Fruit fly (Drosophila melanogaster): ENCODE data around the gene Ir85a.

The Ir85a gene

DNA sequence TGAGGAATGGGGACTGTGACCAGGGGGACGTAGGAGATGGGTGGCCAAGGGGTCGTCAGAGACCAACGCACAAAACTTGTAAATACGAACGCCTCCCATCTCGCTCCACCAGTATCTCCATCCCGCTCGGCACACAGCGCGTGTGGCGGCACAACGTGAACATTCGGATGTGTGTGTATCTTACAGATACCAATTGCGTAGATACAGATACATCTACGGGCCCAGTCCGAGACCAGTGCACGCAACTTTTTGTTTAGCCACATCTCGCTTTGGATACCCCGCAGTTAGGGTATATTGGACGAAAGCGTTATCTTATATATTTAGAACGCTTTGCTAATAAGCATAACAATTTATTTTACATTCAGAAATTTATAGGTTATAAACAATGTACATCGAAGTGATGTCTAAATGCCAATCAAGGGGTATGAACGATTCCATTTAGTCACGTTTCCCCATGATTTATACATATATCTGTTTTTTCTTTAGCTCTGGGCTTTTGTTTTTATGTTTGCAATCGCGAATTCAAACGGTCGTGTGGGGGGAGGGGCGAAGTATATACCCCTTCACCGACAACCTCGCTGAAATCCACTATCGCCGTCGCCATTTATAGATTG is 16.9 kb downstream of the Ir85a start (continued):
- TF ChIP-seq Hr51 (GFP tag; optimal IDR thresholded peaks at IDR 0.05) (peak; percentile 99), CG7556 (GFP tag; optimal IDR thresholded peaks at IDR 0.05) (peak; percentile 98), CG12071 (GFP tag; optimal IDR thresholded peaks at IDR 0.05) (peak; percentile 99), al (GFP tag; IDR thresholded peaks at IDR 0.05) (peak; percentile 99), CG11723 (GFP tag; optimal IDR thresholded peaks at IDR 0.05) (peak; percentile 97), Ravus (GFP tag; IDR thresholded peaks at IDR 0.05) (peak; percentile 98), CG10147 (GFP tag; optimal IDR thresholded peaks at IDR 0.05) (peak; percentile 99), CG4730 (GFP tag; IDR thresholded peaks at IDR 0.05) (peak; percentile 98), pum (GFP tag; optimal IDR thresholded peaks at IDR 0.05) (peak; percentile 98), CG9817 (tag; optimal IDR thresholded peaks at IDR 0.05) (peak; percentile 99), unc-4 (GFP tag; IDR thresholded peaks at IDR 0.05; ENCODE audit: partially characterized antibody) (peak; percentile 35; the same call in 1 of the 2 replicates), Ptx1 (GFP tag; IDR thresholded peaks at IDR 0.05) (peak; percentile 99), esg (GFP tag; conservative IDR thresholded peaks at IDR 0.05) (peak; percentile 99), ab (GFP tag; optimal IDR thresholded peaks at IDR 0.05) (peak; percentile 97), CG15073 (GFP tag; optimal IDR thresholded peaks at IDR 0.05) (peak; percentile 86), CG7963 (GFP tag; IDR thresholded peaks at IDR 0.05; ENCODE audit: partially characterized antibody) (no peak), CG32532 (GFP tag; IDR thresholded peaks at IDR 0.05) (peak; percentile 100), Gug (GFP tag; IDR thresholded peaks at IDR 0.05) (peak; percentile 98), CG12769 (tag; optimal IDR thresholded peaks at IDR 0.05) (peak; percentile 100), zen (tag; optimal IDR thresholded peaks at IDR 0.05) (peak; percentile 96), CG6254 (GFP tag; optimal IDR thresholded peaks at IDR 0.05) (peak; percentile 93), crc (GFP tag; optimal IDR thresholded peaks at IDR 0.05) (peak; percentile 98), CG3407 (GFP tag; optimal IDR thresholded peaks at IDR 0.05) (peak; percentile 95), bab2 (GFP tag; optimal IDR thresholded peaks at IDR 0.05) (peak; percentile 99), nmo (GFP tag; optimal IDR thresholded peaks at IDR 0.05) (peak; percentile 99), CG30403 (GFP tag; optimal IDR thresholded peaks at IDR 0.05) (peak; percentile 99), CG30431 (GFP tag; optimal IDR thresholded peaks at IDR 0.05) (peak; percentile 97), CG5180 (GFP tag; optimal IDR thresholded peaks at IDR 0.05) (peak; percentile 94), NC2α (GFP tag; optimal IDR thresholded peaks at IDR 0.05) (peak; percentile 98), Sry-β (GFP tag; optimal IDR thresholded peaks at IDR 0.05) (peak; percentile 69), Nf-YB (GFP tag; optimal IDR thresholded peaks at IDR 0.05) (peak; percentile 89), hb (GFP tag; IDR thresholded peaks at IDR 0.05; ENCODE audit: partially characterized antibody) (no peak), gcm (GFP tag; optimal IDR thresholded peaks at IDR 0.05) (peak; percentile 98), CG17912 (GFP tag; optimal IDR thresholded peaks at IDR 0.05) (peak; percentile 95), grau (tag; optimal IDR thresholded peaks at IDR 0.05) (peak; percentile 98), CG2202 (tag; optimal IDR thresholded peaks at IDR 0.05) (peak; percentile 94), her (GFP tag; optimal IDR thresholded peaks at IDR 0.05) (peak; percentile 96), CG15696 (tag; optimal IDR thresholded peaks at IDR 0.05) (peak; percentile 94), CG7786 (GFP tag; optimal IDR thresholded peaks at IDR 0.05) (peak; percentile 99), Dip2 (GFP tag; IDR thresholded peaks at IDR 0.05) (peak; percentile 77; the same call in 1 of the 2 replicates), CoRest (tag; optimal IDR thresholded peaks at IDR 0.05) (peak; percentile 99), wek (GFP tag; optimal IDR thresholded peaks at IDR 0.05) (peak; percentile 95), HLH3B (GFP tag; IDR thresholded peaks at IDR 0.05) (peak; percentile 99), CG4404 (GFP tag; IDR thresholded peaks at IDR 0.05) (peak; percentile 97), schlank (tag; optimal IDR thresholded peaks at IDR 0.05) (peak; percentile 99), HLH4C (GFP tag; IDR thresholded peaks at IDR 0.05; ENCODE audit: partially characterized antibody) (no peak), CG16779 (GFP tag; IDR thresholded peaks at IDR 0.05) (peak; percentile 98), crol (GFP tag; IDR thresholded peaks at IDR 0.05) (peak; percentile 97), NK7.1 (GFP tag; optimal IDR thresholded peaks at IDR 0.05) (peak; percentile 99)

Measured in whole organism, embryonic.